Fruit fly (Drosophila melanogaster) whole organism, wandering third instar larva: ENCODE measurements around the gene CG7706.

Experiments used
- CG9705 ChIP-seq: fragments of 200-800 bp; sonication (Bioruptor generic); optimal IDR thresholded peaks from 2 replicates; lab custom pipeline; 2018; ENCODE audit warnings: missing biosample characterization, mild to moderate bottlenecking, missing genetic modification characterization
- Dfd ChIP-seq: fragments of >200 bp; optimal IDR thresholded peaks from 2 replicates; lab custom pipeline; 2017; ENCODE audit warnings: missing biosample characterization, missing genetic modification characterization
- Hnf4 ChIP-seq: fragments of 200-800 bp; sonication (Bioruptor generic); optimal IDR thresholded peaks from 2 replicates; lab custom pipeline; 2016; ENCODE audit warnings: missing biosample characterization, mild to moderate bottlenecking, missing genetic modification characterization
- Mio ChIP-seq: sonication (Bioruptor generic); optimal IDR thresholded peaks from 2 replicates; lab custom pipeline; 2016; ENCODE audit warnings: missing biosample characterization, missing genetic modification characterization
- N ChIP-seq: fragments of >200 bp; optimal IDR thresholded peaks from 2 replicates; lab custom pipeline; 2018; ENCODE audit warnings: missing biosample characterization, missing external identifiers, missing genetic modification characterization
- Rel ChIP-seq, 2 experiments: fragments of 200-800 bp; sonication (Bioruptor generic) in 1 of 2; optimal IDR thresholded peaks; 2 replicates in 1 of 2; 3 replicates in 1 of 2; lab custom pipeline; 2016 to 2019; ENCODE audit warnings: mild to moderate bottlenecking in 2 of 2, missing biosample characterization in 2 of 2, missing genetic modification characterization in 2 of 2, moderate library complexity in 1 of 2
- dmrt93B ChIP-seq: fragments of 200-800 bp; sonication (Bioruptor generic); optimal IDR thresholded peaks from 2 replicates; lab custom pipeline; 2018; ENCODE audit warnings: missing biosample characterization, mild to moderate bottlenecking, missing genetic modification characterization
- fru ChIP-seq: fragments of 200-800 bp; sonication (Bioruptor generic); optimal IDR thresholded peaks from 3 replicates; lab custom pipeline; 2016; ENCODE audit warnings: missing biosample characterization, mild to moderate bottlenecking, missing genetic modification characterization
- jim ChIP-seq: fragments of 175-275, 200-325 bp; sonication (Bioruptor generic); optimal IDR thresholded peaks from 2 replicates; lab custom pipeline; 2016; ENCODE audit warnings: missing biosample characterization, mild to moderate bottlenecking, missing genetic modification characterization
- pan ChIP-seq: fragments of >200 bp; optimal IDR thresholded peaks from 2 replicates; lab custom pipeline; 2017
- rgr ChIP-seq: fragments of 200-800 bp; sonication (Bioruptor generic); optimal IDR thresholded peaks from 3 replicates; lab custom pipeline; 2016; ENCODE audit warnings: missing biosample characterization, mild to moderate bottlenecking, missing genetic modification characterization
- tai ChIP-seq: sonication (Bioruptor generic); optimal IDR thresholded peaks from 2 replicates; lab custom pipeline; 2016; ENCODE audit warnings: missing biosample characterization, missing genetic modification characterization

- no peak for TF ChIP-seq CG9705 (GFP tag; lab: Kevin White, UChicago)
- no peak for TF ChIP-seq Rel (GFP tag; optimal IDR thresholded peaks at IDR 0.05; lab: Kevin White, UChicago)
- peak; percentile 98 for TF ChIP-seq Rel (tag; optimal IDR thresholded peaks at IDR 0.05; lab: Kevin White, UChicago)
- no peak for TF ChIP-seq Hnf4 (GFP tag; lab: Kevin White, UChicago)
- TF ChIP-seq dmrt93B = no peak
- no peak for TF ChIP-seq Mio
- TF ChIP-seq N (GFP tag; lab: Kevin White, UChicago) = no peak
- no peak for TF ChIP-seq jim (GFP tag; lab: Kevin White, UChicago)
- TF ChIP-seq tai = no peak
- TF ChIP-seq fru (GFP tag; lab: Kevin White, UChicago) = no peak
- no peak for TF ChIP-seq rgr (GFP tag; lab: Kevin White, UChicago)
- TF ChIP-seq pan = no peak
- TF ChIP-seq Dfd = no peak
Observed at dm6 chr3R:18667659-18668248, 9.9 kb upstream of the CG7706 start, which contains the start of gene CG31229.
